Worm (Caenorhabditis elegans) whole organism, midembryonic: ENCODE data around the gene mig-38.

Source experiments
- T22C8.4 ChIP-seq: fragments of 200-800 bp; sonication (Bioruptor generic); IDR thresholded peaks from 2 replicates; pipeline ENCODE4 v1.3.6; 2022; ENCODE audit warnings: missing genetic modification characterization, missing compliant biosample characterization
- cog-1 ChIP-seq: sonication (generic microtip); optimal IDR thresholded peaks from 2 replicates; lab custom pipeline; 2016; ENCODE audit warnings: missing genetic modification characterization, missing compliant biosample characterization
- flt-1 ChIP-seq: fragments of 200-800 bp; sonication (Bioruptor generic); IDR thresholded peaks from 2 replicates; pipeline ENCODE4 v1.3.6; 2022; ENCODE audit warnings: missing genetic modification characterization, missing compliant biosample characterization
- klf-2 ChIP-seq: fragments of 200-800 bp; sonication (Bioruptor generic); conservative IDR thresholded peaks from 2 replicates; pipeline ENCODE4 v1.3.6; 2022; ENCODE audit warnings: missing genetic modification reagents, missing genetic modification characterization, missing compliant biosample characterization
- med-1 ChIP-seq: sonication (generic microtip); optimal IDR thresholded peaks from 2 replicates; lab custom pipeline; 2017; ENCODE audit warnings: missing genetic modification characterization, mild to moderate bottlenecking, missing compliant biosample characterization, antibody characterized with exemption, missing genetic modification reagents; ENCODE audit not compliant: insufficient read depth
- ref-1 ChIP-seq: fragments of 200-800 bp; sonication (Bioruptor generic); conservative IDR thresholded peaks from 2 replicates; pipeline ENCODE4 v1.3.6; 2022; ENCODE audit warnings: missing genetic modification reagents, missing genetic modification characterization, missing compliant biosample characterization
- tab-1 ChIP-seq: fragments of 200-800 bp; sonication (Bioruptor generic); IDR thresholded peaks from 2 replicates; pipeline ENCODE4 v1.3.6; 2022; ENCODE audit warnings: missing genetic modification characterization, missing compliant biosample characterization
- ztf-23 ChIP-seq: fragments of 200-800 bp; sonication (Bioruptor generic); IDR thresholded peaks from 2 replicates; pipeline ENCODE4 v1.3.6; 2022; ENCODE audit warnings: missing genetic modification reagents, missing genetic modification characterization, missing compliant biosample characterization
- ztf-29 ChIP-seq: fragments of 200-800 bp; sonication (Bioruptor generic); IDR thresholded peaks from 2 replicates; pipeline ENCODE4 v1.3.6; 2022; ENCODE audit warnings: missing genetic modification reagents, missing genetic modification characterization, missing compliant biosample characterization

Gene mig-38

ce11 chrIV:11635437-11636408, 41.7 kb downstream of the mig-38 start, which contains the start of gene mars-1:
Gene mars-1, minus strand, starts transcription at chrIV:11635487.
- TF ChIP-seq cog-1 (tag; lab: Kevin White, UChicago), result no peak
- peak; percentile 52; the same call in 1 of the 2 replicates for TF ChIP-seq ztf-23 (GFP tag; lab: Robert Waterston, UW)
- TF ChIP-seq flt-1, result peak; percentile 81

ce11 chrIV:11636409-11636723, 42.3 kb downstream of the mig-38 start, which contains the start of gene F58B3.6:
Gene F58B3.6, plus strand, starts transcription at chrIV:11636648.
- TF ChIP-seq klf-2 (GFP tag; lab: Robert Waterston, UW) (no peak), T22C8.4 (GFP tag; lab: Robert Waterston, UW) (no peak), ztf-29 (GFP tag; lab: Robert Waterston, UW) (no peak), ref-1 (GFP tag; lab: Robert Waterston, UW) (no peak), ztf-23 (GFP tag; lab: Robert Waterston, UW) (no peak), flt-1 (no peak), med-1 (GFP tag; lab: Kevin White, UChicago) (no peak)

- TF ChIP-seq flt-1 (no peak), ref-1 (GFP tag; lab: Robert Waterston, UW) (no peak), T22C8.4 (GFP tag; lab: Robert Waterston, UW) (no peak), ztf-29 (GFP tag; lab: Robert Waterston, UW) (no peak), tab-1 (GFP tag; lab: Robert Waterston, UW) (no peak), med-1 (GFP tag; lab: Kevin White, UChicago) (no peak), klf-2 (GFP tag; lab: Robert Waterston, UW) (no peak), ztf-23 (GFP tag; lab: Robert Waterston, UW) (no peak), cog-1 (tag; lab: Kevin White, UChicago) (no peak)
Measured at ce11 chrIV:11638016-11638415, 44.0 kb downstream of the mig-38 start, which contains the start of gene rbm-17. Gene rbm-17, plus strand, starts transcription at chrIV:11638316.

- TF ChIP-seq tab-1 (GFP tag; lab: Robert Waterston, UW), result no peak
- no peak for TF ChIP-seq ztf-23 (GFP tag; lab: Robert Waterston, UW)
- no peak for TF ChIP-seq klf-2 (GFP tag; lab: Robert Waterston, UW)
- TF ChIP-seq cog-1 (tag; lab: Kevin White, UChicago), result no peak
- no peak for TF ChIP-seq med-1 (GFP tag; lab: Kevin White, UChicago)
- no peak for TF ChIP-seq ref-1 (GFP tag; lab: Robert Waterston, UW)
- TF ChIP-seq T22C8.4 (GFP tag; lab: Robert Waterston, UW), result no peak
- no peak for TF ChIP-seq flt-1
- no peak for TF ChIP-seq ztf-29 (GFP tag; lab: Robert Waterston, UW)
Measured at ce11 chrIV:11640915-11641314, 46.9 kb downstream of the mig-38 start, which contains the start of gene ttr-50. Gene ttr-50, minus strand, starts transcription at chrIV:11641015.

- TF ChIP-seq ztf-29 (GFP tag; lab: Robert Waterston, UW) (no peak), T22C8.4 (GFP tag; lab: Robert Waterston, UW) (no peak), ref-1 (GFP tag; lab: Robert Waterston, UW) (no peak), med-1 (GFP tag; lab: Kevin White, UChicago) (no peak), cog-1 (tag; lab: Kevin White, UChicago) (no peak), flt-1 (no peak), klf-2 (GFP tag; lab: Robert Waterston, UW) (no peak), ztf-23 (GFP tag; lab: Robert Waterston, UW) (no peak)
Measured at ce11 chrIV:11641802-11642201, 47.8 kb downstream of the mig-38 start, which contains the start of gene ZK809.1. Gene ZK809.1, plus strand, starts transcription at chrIV:11642102.

- TF ChIP-seq cog-1 (tag; lab: Kevin White, UChicago), result no peak
- TF ChIP-seq ref-1 (GFP tag; lab: Robert Waterston, UW), result no peak
- TF ChIP-seq ztf-29 (GFP tag; lab: Robert Waterston, UW), result no peak
- no peak for TF ChIP-seq klf-2 (GFP tag; lab: Robert Waterston, UW)
- no peak for TF ChIP-seq flt-1
- no peak for TF ChIP-seq med-1 (GFP tag; lab: Kevin White, UChicago)
- no peak for TF ChIP-seq T22C8.4 (GFP tag; lab: Robert Waterston, UW)
- no peak for TF ChIP-seq ztf-23 (GFP tag; lab: Robert Waterston, UW)
- no peak for TF ChIP-seq tab-1 (GFP tag; lab: Robert Waterston, UW)
Measured at ce11 chrIV:11643829-11644228, 49.8 kb downstream of the mig-38 start, which contains the start of gene prx-2. Gene prx-2, plus strand, starts transcription at chrIV:11644129.

- TF ChIP-seq ref-1 (GFP tag; lab: Robert Waterston, UW) (no peak), med-1 (GFP tag; lab: Kevin White, UChicago) (no peak)
Measured at ce11 chrIV:11644705-11645104, 50.7 kb downstream of the mig-38 start.

- TF ChIP-seq klf-2 (GFP tag; lab: Robert Waterston, UW) (no peak), tab-1 (GFP tag; lab: Robert Waterston, UW) (no peak), cog-1 (tag; lab: Kevin White, UChicago) (no peak)
Measured at ce11 chrIV:11645354-11645753, 51.3 kb downstream of the mig-38 start.

- TF ChIP-seq ref-1 (GFP tag; lab: Robert Waterston, UW), result no peak
Measured at ce11 chrIV:11646908-11647307, 52.9 kb downstream of the mig-38 start.

- TF ChIP-seq tab-1 (GFP tag; lab: Robert Waterston, UW), result no peak
- no peak for TF ChIP-seq med-1 (GFP tag; lab: Kevin White, UChicago)
- no peak for TF ChIP-seq T22C8.4 (GFP tag; lab: Robert Waterston, UW)
- TF ChIP-seq ztf-23 (GFP tag; lab: Robert Waterston, UW), result no peak
- no peak for TF ChIP-seq ztf-29 (GFP tag; lab: Robert Waterston, UW)
- no peak for TF ChIP-seq klf-2 (GFP tag; lab: Robert Waterston, UW)
- no peak for TF ChIP-seq ref-1 (GFP tag; lab: Robert Waterston, UW)
- TF ChIP-seq cog-1 (tag; lab: Kevin White, UChicago), result no peak
- no peak for TF ChIP-seq flt-1
Measured at ce11 chrIV:11649031-11649430, 55.0 kb downstream of the mig-38 start, which contains the start of gene ZK809.8. Gene ZK809.8, minus strand, starts transcription at chrIV:11649064.
